Worm (Caenorhabditis elegans) whole organism, L1 larva: ENCODE measurements around the gene fipr-13.

ENCODE experiments used
- aly-2 ChIP-seq: fragments of 150-350 bp; optimal IDR thresholded peaks from 2 replicates; lab custom pipeline; 2014; ENCODE audit warnings: missing biosample characterization, missing genetic modification characterization
- ama-1 ChIP-seq: fragments of 150-350 bp; optimal IDR thresholded peaks from 2 replicates; lab custom pipeline; 2014
- lin-13 ChIP-seq: fragments of 150-350 bp; optimal IDR thresholded peaks from 2 replicates; lab custom pipeline; 2014; ENCODE audit warnings: missing biosample characterization, missing genetic modification reagents, missing genetic modification characterization
- lin-35 ChIP-seq, 2 experiments: fragments of 150-350 bp; optimal IDR thresholded peaks; 2 replicates each; lab custom pipeline; 2014; ENCODE audit warnings: missing biosample characterization in 2 of 2, missing genetic modification characterization in 2 of 2, missing genetic modification reagents in 2 of 2
- nhr-12 ChIP-seq: sonication (generic microtip); optimal IDR thresholded peaks from 2 replicates; lab custom pipeline; 2017; ENCODE audit warnings: missing biosample characterization, missing genetic modification characterization
- nhr-237 ChIP-seq: fragments of 150-350 bp; optimal IDR thresholded peaks from 2 replicates; lab custom pipeline; 2014; ENCODE audit warnings: missing biosample characterization, missing genetic modification characterization
- skn-1 ChIP-seq: fragments of 150-350 bp; optimal IDR thresholded peaks from 2 replicates; lab custom pipeline; 2014; ENCODE audit warnings: missing biosample characterization, missing genetic modification characterization

DNA sequence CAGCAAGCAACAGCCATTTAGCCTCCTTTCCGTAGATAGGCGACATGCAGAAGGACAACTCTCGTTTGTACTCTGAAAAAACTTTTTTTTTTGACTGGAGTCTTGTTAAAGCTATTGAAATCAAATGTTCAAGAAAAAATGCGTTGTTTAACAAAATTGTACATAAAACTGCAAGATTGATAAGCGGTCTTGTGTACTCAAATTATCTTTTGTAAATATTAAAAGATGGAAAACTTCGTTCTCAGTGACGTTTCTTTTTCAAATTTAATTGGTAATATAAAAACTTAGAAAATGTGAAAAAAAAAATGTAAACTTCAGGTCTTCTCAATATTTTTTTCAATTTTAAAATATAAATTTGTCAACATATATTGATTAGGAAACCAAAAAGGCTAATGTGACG, 46.8 kb downstream of the fipr-13 start:
- TF ChIP-seq lin-13 (no peak), skn-1 (tag; lab: Kevin White, UChicago) (no peak), aly-2 (tag; lab: Kevin White, UChicago) (no peak), nhr-237 (tag; lab: Kevin White, UChicago) (no peak), lin-35 (GFP tag; optimal IDR thresholded peaks at IDR 0.05; lab: Kevin White, UChicago) (no peak), nhr-12 (tag; lab: Kevin White, UChicago) (no peak), ama-1 (lab: Kevin White, UChicago) (no peak)
